Worm (Caenorhabditis elegans): ENCODE measurements around the gene Y116F11A.1.

Gene Y116F11A.1

ce11 chrV:19738117-19738516, 7.7 kb downstream of the Y116F11A.1 start, which contains the start of gene fbxa-131:
fbxa-131 (plus strand) TSS chrV:19738417.
- TF ChIP-seq hlh-8 (tag; optimal IDR thresholded peaks at IDR 0.05) = no peak
- no peak for TF ChIP-seq unc-86 (tag; optimal IDR thresholded peaks at IDR 0.05)
- no peak for TF ChIP-seq elt-2 (tag; optimal IDR thresholded peaks at IDR 0.05)
- TF ChIP-seq ceh-45 (GFP tag; IDR thresholded peaks at IDR 0.05) = no peak
- TF ChIP-seq sdc-2 (tag; optimal IDR thresholded peaks at IDR 0.05) = no peak
- no peak for TF ChIP-seq unc-55 (GFP tag; optimal IDR thresholded peaks at IDR 0.05)
- no peak for TF ChIP-seq gmeb-2 (tag; optimal IDR thresholded peaks at IDR 0.05)
- TF ChIP-seq ref-2 (tag; optimal IDR thresholded peaks at IDR 0.05) = no peak
- no peak for TF ChIP-seq ztf-16 (tag; optimal IDR thresholded peaks at IDR 0.05)
- TF ChIP-seq npax-4 (tag; optimal IDR thresholded peaks at IDR 0.05) = no peak
- no peak for TF ChIP-seq ceh-2 (tag; optimal IDR thresholded peaks at IDR 0.05)
- no peak for TF ChIP-seq hlh-30 (tag; optimal IDR thresholded peaks at IDR 0.05; ENCODE audit: insufficient read depth)
- TF ChIP-seq fkh-10 (GFP tag; optimal IDR thresholded peaks at IDR 0.05) = no peak

- TF ChIP-seq nfya-1 (tag; optimal IDR thresholded peaks at IDR 0.05) (no peak), unc-3 (GFP tag; conservative IDR thresholded peaks at IDR 0.05) (no peak), unc-3 (tag; optimal IDR thresholded peaks at IDR 0.05) (no peak), ttx-3 (tag; optimal IDR thresholded peaks at IDR 0.05) (no peak), unc-55 (GFP tag; optimal IDR thresholded peaks at IDR 0.05) (no peak), ceh-45 (GFP tag; IDR thresholded peaks at IDR 0.05) (no peak), lin-11 (tag; optimal IDR thresholded peaks at IDR 0.05) (no peak), fax-1 (tag; optimal IDR thresholded peaks at IDR 0.05) (no peak), rnt-1 (tag; optimal IDR thresholded peaks at IDR 0.05) (no peak), odd-2 (tag; optimal IDR thresholded peaks at IDR 0.05) (no peak), Y22D7AL.16 (tag; optimal IDR thresholded peaks at IDR 0.05) (no peak)
Measured at ce11 chrV:19741034-19741433, 10.7 kb downstream of the Y116F11A.1 start, which contains the start of gene W04E12.2. W04E12.2 (minus strand) TSS chrV:19741134.

ce11 chrV:19741651-19742050, 11.3 kb downstream of the Y116F11A.1 start, which contains the start of gene W04E12.3:
W04E12.3 (plus strand) TSS chrV:19741951.
- no peak for TF ChIP-seq nfya-1 (tag; optimal IDR thresholded peaks at IDR 0.05)
- TF ChIP-seq ceh-34 (tag; optimal IDR thresholded peaks at IDR 0.05) = no peak
- no peak for TF ChIP-seq ahr-1 (tag; optimal IDR thresholded peaks at IDR 0.05)
- TF ChIP-seq ceh-24 (tag; optimal IDR thresholded peaks at IDR 0.05) = no peak
- no peak for TF ChIP-seq pha-2 (tag; optimal IDR thresholded peaks at IDR 0.05)
- no peak for TF ChIP-seq hlh-15 (tag; optimal IDR thresholded peaks at IDR 0.05)
- TF ChIP-seq gmeb-2 (tag; optimal IDR thresholded peaks at IDR 0.05) = no peak
- no peak for TF ChIP-seq syd-9 (tag; optimal IDR thresholded peaks at IDR 0.05)
- TF ChIP-seq sdc-2 (tag; optimal IDR thresholded peaks at IDR 0.05) = no peak
- no peak for TF ChIP-seq ztf-16 (tag; optimal IDR thresholded peaks at IDR 0.05)
- no peak for TF ChIP-seq ceh-48 (tag; optimal IDR thresholded peaks at IDR 0.05)
- TF ChIP-seq ceh-31 (tag; optimal IDR thresholded peaks at IDR 0.05) = no peak

ce11 chrV:19743305-19743704, 12.9 kb downstream of the Y116F11A.1 start, which contains the start of gene W04E12.4:
W04E12.4 (plus strand) TSS chrV:19743605.
- TF ChIP-seq ceh-31 (tag; optimal IDR thresholded peaks at IDR 0.05) (no peak), Y22D7AL.16 (tag; optimal IDR thresholded peaks at IDR 0.05) (no peak), eyg-1 (tag; optimal IDR thresholded peaks at IDR 0.05) (no peak), gmeb-2 (tag; optimal IDR thresholded peaks at IDR 0.05) (no peak), ceh-30 (tag; optimal IDR thresholded peaks at IDR 0.05) (no peak), C08G9.2 (tag; optimal IDR thresholded peaks at IDR 0.05) (no peak), pqm-1 (tag; optimal IDR thresholded peaks at IDR 0.05) (no peak), unc-55 (GFP tag; optimal IDR thresholded peaks at IDR 0.05) (no peak), zip-5 (tag; optimal IDR thresholded peaks at IDR 0.05) (no peak), C38D4.7 (GFP tag; optimal IDR thresholded peaks at IDR 0.05) (no peak), ceh-2 (tag; optimal IDR thresholded peaks at IDR 0.05) (no peak), unc-3 (GFP tag; conservative IDR thresholded peaks at IDR 0.05) (no peak), unc-3 (tag; optimal IDR thresholded peaks at IDR 0.05) (no peak), fax-1 (tag; optimal IDR thresholded peaks at IDR 0.05) (no peak), ceh-24 (tag; optimal IDR thresholded peaks at IDR 0.05) (no peak), sdc-2 (tag; optimal IDR thresholded peaks at IDR 0.05) (no peak), lim-6 (tag; optimal IDR thresholded peaks at IDR 0.05) (no peak), rnt-1 (tag; optimal IDR thresholded peaks at IDR 0.05) (no peak), ceh-48 (tag; optimal IDR thresholded peaks at IDR 0.05) (no peak), ztf-16 (tag; optimal IDR thresholded peaks at IDR 0.05) (no peak)

Data from whole organism, late embryonic.